Worm (Caenorhabditis elegans) whole organism, midembryonic: Measurements from ENCODE around the gene sre-53.

ENCODE experiments used
- flt-1 ChIP-seq: fragments of 200-800 bp; sonication (Bioruptor generic); IDR thresholded peaks from 2 replicates; pipeline ENCODE4 v1.3.6; 2022; ENCODE audit warnings: missing genetic modification characterization, missing compliant biosample characterization
- klf-2 ChIP-seq: fragments of 200-800 bp; sonication (Bioruptor generic); conservative IDR thresholded peaks from 2 replicates; pipeline ENCODE4 v1.3.6; 2022; ENCODE audit warnings: missing genetic modification reagents, missing genetic modification characterization, missing compliant biosample characterization
- med-1 ChIP-seq: sonication (generic microtip); optimal IDR thresholded peaks from 2 replicates; lab custom pipeline; 2017; ENCODE audit warnings: missing genetic modification characterization, mild to moderate bottlenecking, missing compliant biosample characterization, antibody characterized with exemption, missing genetic modification reagents; ENCODE audit not compliant: insufficient read depth
- ref-1 ChIP-seq: fragments of 200-800 bp; sonication (Bioruptor generic); conservative IDR thresholded peaks from 2 replicates; pipeline ENCODE4 v1.3.6; 2022; ENCODE audit warnings: missing genetic modification reagents, missing genetic modification characterization, missing compliant biosample characterization
- tab-1 ChIP-seq: fragments of 200-800 bp; sonication (Bioruptor generic); IDR thresholded peaks from 2 replicates; pipeline ENCODE4 v1.3.6; 2022; ENCODE audit warnings: missing genetic modification characterization, missing compliant biosample characterization
- ztf-29 ChIP-seq: fragments of 200-800 bp; sonication (Bioruptor generic); IDR thresholded peaks from 2 replicates; pipeline ENCODE4 v1.3.6; 2022; ENCODE audit warnings: missing genetic modification reagents, missing genetic modification characterization, missing compliant biosample characterization

DNA sequence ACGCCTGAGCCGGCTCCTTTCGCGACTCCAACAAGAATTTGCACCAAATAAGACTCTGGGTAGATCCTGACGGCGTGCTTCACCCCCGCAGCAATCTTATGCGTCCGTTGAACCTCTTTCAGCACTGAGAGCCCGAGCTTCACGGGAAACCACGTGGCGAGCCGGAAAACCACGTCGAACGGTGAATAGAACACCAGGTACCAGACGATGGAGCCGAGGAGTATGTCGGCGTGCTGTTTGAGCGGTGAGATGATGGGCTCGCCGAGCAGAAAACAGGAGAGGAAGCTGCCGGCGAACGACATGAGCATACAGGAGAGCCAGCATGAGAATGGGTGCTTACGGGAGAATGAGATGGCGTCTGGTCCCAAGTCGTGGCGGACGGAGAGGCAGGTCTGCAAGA is 44.6 kb downstream of the sre-53 start:
- TF ChIP-seq tab-1 (GFP tag; lab: Robert Waterston, UW), result no peak
- no peak for TF ChIP-seq flt-1
- no peak for TF ChIP-seq klf-2 (GFP tag; lab: Robert Waterston, UW)
- TF ChIP-seq med-1 (GFP tag; lab: Kevin White, UChicago), result no peak
- no peak for TF ChIP-seq ref-1 (GFP tag; lab: Robert Waterston, UW)
- no peak for TF ChIP-seq ztf-29 (GFP tag; lab: Robert Waterston, UW)
